Fruit fly (Drosophila melanogaster) whole organism, prepupa: ENCODE data around the gene DCAF12.

Experiments used
- Blimp-1 ChIP-seq: fragments of 200-800 bp; sonication (Bioruptor generic); optimal IDR thresholded peaks from 3 replicates; lab custom pipeline; 2017; ENCODE audit warnings: missing biosample characterization, missing genetic modification characterization, mild to moderate bottlenecking, moderate library complexity, missing genetic modification reagents
- CG10631 ChIP-seq: fragments of 200-800 bp; sonication (Bioruptor generic); optimal IDR thresholded peaks from 2 replicates; lab custom pipeline; 2016; ENCODE audit warnings: missing biosample characterization, missing genetic modification characterization
- CG10669 ChIP-seq: fragments of 200-800 bp; sonication (Bioruptor generic); optimal IDR thresholded peaks from 3 replicates; lab custom pipeline; 2018; ENCODE audit warnings: missing biosample characterization, mild to moderate bottlenecking, missing genetic modification characterization, moderate library complexity
- CG1621 ChIP-seq: fragments of 200-800 bp; sonication (Bioruptor generic); optimal IDR thresholded peaks from 3 replicates; lab custom pipeline; 2018; ENCODE audit warnings: missing biosample characterization, mild to moderate bottlenecking, missing genetic modification characterization
- CG34406 ChIP-seq: fragments of 200-800 bp; sonication (Bioruptor generic); optimal IDR thresholded peaks from 3 replicates; lab custom pipeline; 2016; ENCODE audit warnings: missing biosample characterization, missing genetic modification characterization
- CG6792 ChIP-seq: fragments of 200-800 bp; sonication (Bioruptor generic); optimal IDR thresholded peaks from 3 replicates; lab custom pipeline; 2016; ENCODE audit warnings: missing biosample characterization, missing genetic modification characterization
- Sox102F ChIP-seq: fragments of 200-800 bp; sonication (Bioruptor generic); optimal IDR thresholded peaks from 2 replicates; lab custom pipeline; 2016; ENCODE audit warnings: missing biosample characterization, mild to moderate bottlenecking, missing genetic modification characterization
- cyc ChIP-seq: fragments of 200-800 bp; sonication (Bioruptor generic); optimal IDR thresholded peaks from 3 replicates; lab custom pipeline; 2016; ENCODE audit warnings: missing biosample characterization, missing genetic modification characterization
- net ChIP-seq: fragments of 200-800 bp; sonication (Bioruptor generic); optimal IDR thresholded peaks from 3 replicates; lab custom pipeline; 2016; ENCODE audit warnings: missing biosample characterization, missing genetic modification characterization
- pdm3 ChIP-seq: fragments of 200-800 bp; sonication (Bioruptor generic); optimal IDR thresholded peaks from 3 replicates; lab custom pipeline; 2016; ENCODE audit warnings: missing biosample characterization, missing genetic modification characterization
- topi ChIP-seq: fragments of 200-800 bp; sonication (Bioruptor generic); optimal IDR thresholded peaks from 3 replicates; lab custom pipeline; 2016; ENCODE audit warnings: missing biosample characterization, missing genetic modification characterization

- TF ChIP-seq CG1621 (tag; lab: Kevin White, UChicago) (no peak), CG10631 (GFP tag; lab: Kevin White, UChicago) (no peak), cyc (GFP tag; lab: Kevin White, UChicago) (no peak), net (no peak), CG10669 (no peak), pdm3 (GFP tag; lab: Kevin White, UChicago) (no peak), Sox102F (no peak), CG6792 (GFP tag; lab: Kevin White, UChicago) (no peak), Blimp-1 (GFP tag; lab: Kevin White, UChicago) (no peak), CG34406 (GFP tag; lab: Kevin White, UChicago) (no peak), topi (GFP tag; lab: Kevin White, UChicago) (no peak)
Observed at dm6 chr3R:12032842-12033241, 16.0 kb upstream of the DCAF12 start, which contains the start of gene ssp5.
